Fruit fly (Drosophila melanogaster): ENCODE results near the gene CG33509.

- no peak for TF ChIP-seq psq (optimal IDR thresholded peaks at IDR 0.05)
- TF ChIP-seq EcR (GFP tag; optimal IDR thresholded peaks at IDR 0.05), result no peak
- no peak for TF ChIP-seq CG8478 (optimal IDR thresholded peaks at IDR 0.05)
- no peak for TF ChIP-seq Dll (optimal IDR thresholded peaks at IDR 0.05)
Observed at dm6 chr2L:21069776-21070175, 16.5 kb downstream of the CG33509 start.
